Worm (Caenorhabditis elegans) whole organism, young adult: ENCODE results near the gene ubc-8.

ENCODE experiments used
- B0019.2 ChIP-seq: fragments of 200-800 bp; sonication (Bioruptor generic); conservative IDR thresholded peaks from 2 replicates; pipeline ENCODE4 v1.3.6; 2022; ENCODE audit warnings: missing genetic modification reagents, missing genetic modification characterization, missing compliant biosample characterization
- D2030.7 ChIP-seq: fragments of 200-800 bp; sonication (Bioruptor generic); IDR thresholded peaks from 2 replicates; pipeline ENCODE4 v1.3.6; 2022; ENCODE audit warnings: missing genetic modification reagents, missing genetic modification characterization, missing compliant biosample characterization
- F10E7.11 ChIP-seq: sonication (generic microtip); optimal IDR thresholded peaks from 2 replicates; lab custom pipeline; 2017; ENCODE audit warnings: mild to moderate bottlenecking, missing genetic modification characterization, moderate library complexity, missing compliant biosample characterization
- F33H1.4 ChIP-seq: fragments of 200-800 bp; sonication (Bioruptor generic); IDR thresholded peaks from 2 replicates; pipeline ENCODE4 v1.3.6; 2022; ENCODE audit warnings: missing genetic modification reagents, missing genetic modification characterization, missing compliant biosample characterization
- F39B2.1 ChIP-seq: fragments of 200-800 bp; sonication (Bioruptor generic); IDR thresholded peaks from 2 replicates; pipeline ENCODE4 v1.3.6; 2022; ENCODE audit warnings: missing genetic modification reagents, missing genetic modification characterization, missing compliant biosample characterization
- F57C9.4 ChIP-seq: sonication (generic microtip); optimal IDR thresholded peaks from 2 replicates; lab custom pipeline; 2017; ENCODE audit warnings: mild to moderate bottlenecking, missing genetic modification characterization, missing compliant biosample characterization
- K11D2.4 ChIP-seq: fragments of 200-800 bp; sonication (Bioruptor generic); IDR thresholded peaks from 2 replicates; pipeline ENCODE4 v1.3.6; 2022; ENCODE audit warnings: missing genetic modification reagents, missing genetic modification characterization, missing compliant biosample characterization
- Y53F4B.3 ChIP-seq: fragments of 200-800 bp; sonication (Bioruptor generic); IDR thresholded peaks from 2 replicates; pipeline ENCODE4 v1.3.6; 2022; ENCODE audit warnings: missing genetic modification reagents, missing genetic modification characterization, missing compliant biosample characterization
- Y56A3A.18 ChIP-seq: fragments of 200-800 bp; sonication (Bioruptor generic); IDR thresholded peaks from 2 replicates; pipeline ENCODE4 v1.3.6; 2022; ENCODE audit warnings: missing genetic modification reagents, missing genetic modification characterization, missing compliant biosample characterization
- Y67H2A.10 ChIP-seq: fragments of 200-800 bp; sonication (Bioruptor generic); conservative IDR thresholded peaks from 2 replicates; pipeline ENCODE4 v1.3.6; 2022; ENCODE audit warnings: missing genetic modification reagents, missing genetic modification characterization, missing compliant biosample characterization
- Y79H2A.3 ChIP-seq: fragments of 200-800 bp; sonication (Bioruptor generic); conservative IDR thresholded peaks from 2 replicates; pipeline ENCODE4 v1.3.6; 2022; ENCODE audit warnings: missing genetic modification reagents, missing genetic modification characterization, missing compliant biosample characterization
- Y95B8A.8 ChIP-seq: fragments of 200-800 bp; sonication (Bioruptor generic); IDR thresholded peaks from 2 replicates; pipeline ENCODE4 v1.3.6; 2022; ENCODE audit warnings: missing genetic modification reagents, missing genetic modification characterization, missing compliant biosample characterization
- aptf-3 ChIP-seq: fragments of 200-800 bp; sonication (Bioruptor generic); IDR thresholded peaks from 2 replicates; pipeline ENCODE4 v1.3.6; 2022; ENCODE audit warnings: missing genetic modification characterization, missing compliant biosample characterization
- attf-6 ChIP-seq: fragments of 200-800 bp; sonication (Bioruptor generic); IDR thresholded peaks from 2 replicates; pipeline ENCODE4 v1.3.6; 2022; ENCODE audit warnings: missing genetic modification reagents, missing genetic modification characterization, missing compliant biosample characterization
- ceh-100 ChIP-seq: fragments of 200-800 bp; sonication (Bioruptor generic); IDR thresholded peaks from 2 replicates; pipeline ENCODE4 v1.3.6; 2022; ENCODE audit warnings: missing genetic modification reagents, missing genetic modification characterization, missing compliant biosample characterization
- ceh-40 ChIP-seq: fragments of 200-800 bp; sonication (Bioruptor generic); IDR thresholded peaks from 2 replicates; pipeline ENCODE4 v1.3.6; 2022; ENCODE audit warnings: missing genetic modification characterization, missing compliant biosample characterization
- ceh-91 ChIP-seq: fragments of 200-800 bp; sonication (Bioruptor generic); IDR thresholded peaks from 2 replicates; pipeline ENCODE4 v1.3.6; 2022; ENCODE audit warnings: missing genetic modification reagents, missing genetic modification characterization, missing compliant biosample characterization
- dox-1 ChIP-seq: fragments of 200-800 bp; sonication (Bioruptor generic); IDR thresholded peaks from 2 replicates; pipeline ENCODE4 v1.3.6; 2022; ENCODE audit warnings: missing genetic modification reagents, missing genetic modification characterization, missing compliant biosample characterization
- egl-18 ChIP-seq: fragments of 200-800 bp; sonication (Bioruptor generic); IDR thresholded peaks from 2 replicates; pipeline ENCODE4 v1.3.6; 2022; ENCODE audit warnings: missing genetic modification reagents, missing genetic modification characterization, missing compliant biosample characterization
- ekl-4 ChIP-seq: fragments of 200-800 bp; sonication (Bioruptor generic); IDR thresholded peaks from 2 replicates; pipeline ENCODE4 v1.3.6; 2022; ENCODE audit warnings: missing genetic modification reagents, missing genetic modification characterization, missing compliant biosample characterization
- hmg-1.2 ChIP-seq: fragments of 200-800 bp; sonication (Bioruptor generic); IDR thresholded peaks from 2 replicates; pipeline ENCODE4 v1.3.6; 2022; ENCODE audit warnings: missing genetic modification reagents, missing genetic modification characterization, missing compliant biosample characterization
- hmg-20 ChIP-seq: fragments of 200-800 bp; sonication (Bioruptor generic); IDR thresholded peaks from 2 replicates; pipeline ENCODE4 v1.3.6; 2022; ENCODE audit warnings: missing genetic modification reagents, missing genetic modification characterization, missing compliant biosample characterization
- hsf-1 ChIP-seq: fragments of 200-800 bp; sonication (Bioruptor generic); IDR thresholded peaks from 2 replicates; pipeline ENCODE4 v1.3.6; 2022; ENCODE audit warnings: missing genetic modification reagents, missing genetic modification characterization, missing compliant biosample characterization
- lin-26 ChIP-seq: fragments of 200-800 bp; sonication (Bioruptor generic); IDR thresholded peaks from 2 replicates; pipeline ENCODE4 v1.3.6; 2022; ENCODE audit warnings: missing genetic modification reagents, missing genetic modification characterization, missing compliant biosample characterization
- madf-3 ChIP-seq: fragments of 200-800 bp; sonication (Bioruptor generic); IDR thresholded peaks from 2 replicates; pipeline ENCODE4 v1.3.6; 2022; ENCODE audit warnings: missing genetic modification reagents, missing genetic modification characterization, missing compliant biosample characterization
- madf-6 ChIP-seq: fragments of 200-800 bp; sonication (Bioruptor generic); IDR thresholded peaks from 2 replicates; pipeline ENCODE4 v1.3.6; 2022; ENCODE audit warnings: missing genetic modification reagents, missing genetic modification characterization, missing compliant biosample characterization
- mcd-1 ChIP-seq: fragments of 200-800 bp; sonication (Bioruptor generic); IDR thresholded peaks from 2 replicates; pipeline ENCODE4 v1.3.6; 2022; ENCODE audit warnings: missing genetic modification reagents, missing genetic modification characterization, missing compliant biosample characterization
- nfyb-1 ChIP-seq: fragments of 200-800 bp; sonication (Bioruptor generic); IDR thresholded peaks from 2 replicates; pipeline ENCODE4 v1.3.6; 2022; ENCODE audit warnings: missing genetic modification reagents, missing genetic modification characterization, missing compliant biosample characterization
- nhr-120 ChIP-seq: fragments of 200-800 bp; sonication (Bioruptor generic); IDR thresholded peaks from 2 replicates; pipeline ENCODE4 v1.3.6; 2022; ENCODE audit warnings: missing genetic modification characterization, missing compliant biosample characterization
- pbrm-1 ChIP-seq: fragments of 200-800 bp; sonication (Bioruptor generic); IDR thresholded peaks from 2 replicates; pipeline ENCODE4 v1.3.6; 2022; ENCODE audit warnings: missing genetic modification reagents, missing genetic modification characterization, missing compliant biosample characterization
- rcor-1 ChIP-seq: fragments of 200-800 bp; sonication (Bioruptor generic); IDR thresholded peaks from 2 replicates; pipeline ENCODE4 v1.3.6; 2022; ENCODE audit warnings: missing genetic modification reagents, missing genetic modification characterization, missing compliant biosample characterization
- sdz-38 ChIP-seq: sonication (generic microtip); optimal IDR thresholded peaks from 2 replicates; lab custom pipeline; 2016; ENCODE audit warnings: missing genotype, missing genetic modification characterization, missing compliant biosample characterization
- sptf-2 ChIP-seq: fragments of 200-800 bp; sonication (Bioruptor generic); optimal IDR thresholded peaks from 2 replicates; lab custom pipeline; 2018; ENCODE audit warnings: mild to moderate bottlenecking, missing genetic modification characterization, missing compliant biosample characterization
- tlf-1 ChIP-seq: fragments of 200-800 bp; sonication (Bioruptor generic); optimal IDR thresholded peaks from 2 replicates; lab custom pipeline; 2018; ENCODE audit warnings: mild to moderate bottlenecking, missing genetic modification characterization, missing compliant biosample characterization
- unc-130 ChIP-seq: sonication (generic microtip); optimal IDR thresholded peaks from 2 replicates; lab custom pipeline; 2016; ENCODE audit warnings: missing genetic modification reagents, missing genetic modification characterization, missing compliant biosample characterization
- ztf-25 ChIP-seq: fragments of 200-800 bp; sonication (Bioruptor generic); IDR thresholded peaks from 2 replicates; pipeline ENCODE4 v1.3.6; 2022; ENCODE audit warnings: missing genetic modification reagents, missing genetic modification characterization, missing compliant biosample characterization
- ztf-26 ChIP-seq: sonication (generic microtip); optimal IDR thresholded peaks from 2 replicates; lab custom pipeline; 2017; ENCODE audit warnings: missing genetic modification characterization, missing compliant biosample characterization

Gene ubc-8

DNA sequence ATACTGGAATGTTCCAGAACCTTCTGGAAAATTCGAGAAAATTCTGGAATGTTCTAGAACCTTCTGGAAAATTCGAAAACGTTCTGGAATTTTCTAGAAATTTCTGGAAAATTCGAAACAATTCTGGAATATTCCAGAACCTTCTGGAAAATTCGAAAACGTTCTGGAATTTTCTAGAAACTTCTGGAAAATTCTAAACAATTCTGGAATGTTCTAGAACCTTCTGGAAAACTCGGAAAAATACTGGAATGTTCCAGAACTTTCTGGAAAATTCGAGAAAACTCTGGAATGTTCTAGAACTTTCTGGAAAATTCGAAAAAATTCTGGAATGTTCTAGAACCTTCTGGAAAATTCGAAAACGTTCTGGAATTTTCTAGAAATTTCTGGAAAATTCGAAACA lies 48.4 kb upstream of the ubc-8 start:
- peak; percentile 67; the same call in 1 of the 2 replicates for TF ChIP-seq egl-18 (GFP tag; lab: Robert Waterston, UW)
- TF ChIP-seq Y79H2A.3 (GFP tag; lab: Robert Waterston, UW): peak; percentile 71; the same call in 1 of the 2 replicates
- peak; percentile 63 for TF ChIP-seq madf-6 (GFP tag; lab: Robert Waterston, UW)
- TF ChIP-seq ceh-100 (GFP tag; lab: Robert Waterston, UW): peak; percentile 50; the same call in 1 of the 2 replicates
- peak; percentile 87 for TF ChIP-seq aptf-3 (GFP tag; lab: Robert Waterston, UW)
- peak; percentile 86 for TF ChIP-seq Y95B8A.8
- TF ChIP-seq rcor-1: peak; percentile 53; the same call in 1 of the 2 replicates
- TF ChIP-seq hsf-1 (GFP tag; lab: Robert Waterston, UW): peak; percentile 99
- 0 out of 2 replicates have a peak, but pooled peaks have one; percentile 58 for TF ChIP-seq ztf-25
- TF ChIP-seq ceh-91 (GFP tag; lab: Robert Waterston, UW): peak; percentile 32; the same call in 1 of the 2 replicates
- TF ChIP-seq Y53F4B.3 (GFP tag; lab: Robert Waterston, UW): peak; percentile 76
- TF ChIP-seq ceh-40 (GFP tag; lab: Robert Waterston, UW): peak; percentile 84
- TF ChIP-seq F33H1.4: peak; percentile 46; the same call in 1 of the 2 replicates
- 0 out of 2 replicates have a peak, but pooled peaks have one; percentile 32 for TF ChIP-seq attf-6
- TF ChIP-seq nfyb-1 (GFP tag; lab: Robert Waterston, UW): peak; percentile 64; the same call in 1 of the 2 replicates
- TF ChIP-seq dox-1: peak; percentile 77
- TF ChIP-seq pbrm-1 (GFP tag; lab: Robert Waterston, UW): peak; percentile 41; the same call in 1 of the 2 replicates
- peak; percentile 34; the same call in 1 of the 2 replicates for TF ChIP-seq B0019.2
- TF ChIP-seq F39B2.1 (GFP tag; lab: Robert Waterston, UW): peak; percentile 89
- TF ChIP-seq ekl-4 (GFP tag; lab: Robert Waterston, UW): peak; percentile 90
- TF ChIP-seq D2030.7 (GFP tag; lab: Robert Waterston, UW): peak; percentile 72
- peak; percentile 72; the same call in 1 of the 2 replicates for TF ChIP-seq madf-3 (GFP tag; lab: Robert Waterston, UW)
- TF ChIP-seq Y67H2A.10 (GFP tag; lab: Robert Waterston, UW): peak; percentile 32; the same call in 1 of the 2 replicates
- TF ChIP-seq Y56A3A.18: peak; percentile 49

DNA sequence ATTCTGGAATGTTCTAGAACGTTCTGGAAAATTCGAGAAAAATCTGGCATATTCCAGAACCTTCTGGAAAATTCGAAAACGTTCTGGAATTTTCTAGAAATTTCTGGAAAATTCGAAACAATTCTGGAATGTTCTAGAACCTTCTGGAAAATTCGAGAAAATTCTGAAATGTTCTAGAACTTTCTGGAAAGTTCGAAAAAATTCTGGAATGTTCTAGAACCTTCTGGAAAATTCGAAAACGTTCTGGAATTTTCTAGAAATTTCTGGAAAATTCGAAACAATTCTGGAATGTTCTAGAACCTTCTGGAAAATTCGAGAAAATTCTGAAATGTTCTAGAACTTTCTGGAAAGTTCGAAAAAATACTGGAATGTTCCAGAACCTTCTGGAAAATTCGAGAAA lies 47.8 kb upstream of the ubc-8 start:
- peak; percentile 93 for TF ChIP-seq hsf-1 (GFP tag; lab: Robert Waterston, UW)

DNA sequence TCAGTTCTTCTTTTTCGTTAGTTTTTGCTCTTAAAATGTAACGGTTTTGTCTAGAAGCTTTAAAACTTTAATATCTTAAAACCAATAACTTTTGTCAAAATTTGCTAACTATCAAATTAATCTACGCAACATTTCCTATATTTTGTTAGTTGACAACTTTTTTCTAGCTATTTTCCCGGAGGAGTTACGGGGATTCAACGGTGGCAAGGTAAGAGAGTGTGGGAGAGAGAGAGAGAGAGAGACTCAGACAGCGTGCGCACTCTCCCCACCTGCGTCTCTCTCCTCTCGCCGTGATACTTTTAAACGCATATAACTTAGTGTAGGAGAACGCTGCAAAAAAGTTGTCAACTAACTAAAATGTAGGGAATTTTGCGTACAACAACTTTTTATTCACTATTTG lies 46.5 kb upstream of the ubc-8 start:
- no peak for TF ChIP-seq ztf-26 (tag; lab: Kevin White, UChicago)
- TF ChIP-seq hmg-1.2 (GFP tag; lab: Robert Waterston, UW): no peak
- TF ChIP-seq nhr-120 (GFP tag; lab: Robert Waterston, UW): no peak
- no peak for TF ChIP-seq F10E7.11 (tag; lab: Kevin White, UChicago)
- TF ChIP-seq lin-26: no peak
- no peak for TF ChIP-seq F57C9.4
- TF ChIP-seq Y67H2A.10 (GFP tag; lab: Robert Waterston, UW): no peak

DNA sequence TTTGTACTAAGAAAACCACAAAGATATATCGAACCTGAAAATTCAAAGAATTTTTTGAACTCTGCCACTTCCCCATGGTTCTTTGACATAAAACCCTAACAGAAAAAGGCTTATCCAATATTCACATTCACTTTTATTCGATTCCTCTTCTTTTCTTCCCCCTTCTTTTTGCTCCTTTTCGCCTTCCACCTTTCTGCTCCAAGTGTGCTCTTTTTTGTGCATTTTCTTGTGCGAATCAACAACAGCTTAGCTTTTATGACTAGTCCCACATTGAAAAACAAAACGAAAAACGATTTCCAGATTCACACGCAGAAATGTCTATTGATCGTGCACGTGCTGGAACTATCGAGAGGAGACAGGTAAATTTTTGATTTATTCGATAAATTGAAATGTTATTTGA lies 44.5 kb upstream of the ubc-8 start, which contains the start of gene Y54G2A.41:
Gene Y54G2A.41 (plus strand): TSS at position 301 of the 400 bp plus-strand sequence.
- TF ChIP-seq K11D2.4 (GFP tag; lab: Robert Waterston, UW): no peak
- no peak for TF ChIP-seq sdz-38
- TF ChIP-seq sptf-2: no peak
- TF ChIP-seq tlf-1: no peak
- no peak for TF ChIP-seq ztf-25
- TF ChIP-seq egl-18 (GFP tag; lab: Robert Waterston, UW): no peak
- TF ChIP-seq Y95B8A.8: no peak
- no peak for TF ChIP-seq attf-6
- TF ChIP-seq B0019.2: no peak
- TF ChIP-seq mcd-1 (GFP tag; lab: Robert Waterston, UW): no peak
- no peak for TF ChIP-seq hmg-20 (GFP tag; lab: Robert Waterston, UW)
- TF ChIP-seq unc-130 (GFP tag; lab: Kevin White, UChicago): no peak
